Fruit fly (Drosophila melanogaster): ENCODE results near the gene CG15353.

CG15353 gene

dm6 chr2L:1979196-1979818 is 27.7 kb downstream of the CG15353 start:
- no peak for TF ChIP-seq noc (tag; optimal IDR thresholded peaks at IDR 0.05)

dm6 chr2L:1975473-1975872 is 31.5 kb downstream of the CG15353 start:
- no peak for TF ChIP-seq noc (tag; optimal IDR thresholded peaks at IDR 0.05)

- no peak for TF ChIP-seq noc (tag; optimal IDR thresholded peaks at IDR 0.05)
These were observed 33.0 kb downstream of the CG15353 start, which contains the start of gene Der-1 for dm6 chr2L:1973957-1974356. Gene Der-1 (plus strand): TSS chr2L:1973957.

dm6 chr2L:1972450-1973119 is 34.4 kb downstream of the CG15353 start:
- TF ChIP-seq noc (tag; optimal IDR thresholded peaks at IDR 0.05) = no peak

dm6 chr2L:1970312-1970929 is 36.6 kb downstream of the CG15353 start, which contains the start of gene erm:
Gene erm (minus strand): TSS chr2L:1970362.
- TF ChIP-seq noc (tag; optimal IDR thresholded peaks at IDR 0.05) = no peak

- TF ChIP-seq noc (tag; optimal IDR thresholded peaks at IDR 0.05) = no peak
These were observed 39.1 kb downstream of the CG15353 start for dm6 chr2L:1967861-1968260.

dm6 chr2L:1967301-1967700 is 39.7 kb downstream of the CG15353 start:
- TF ChIP-seq noc (tag; optimal IDR thresholded peaks at IDR 0.05) = no peak

- TF ChIP-seq noc (tag; optimal IDR thresholded peaks at IDR 0.05) = no peak
These were observed 45.0 kb downstream of the CG15353 start for dm6 chr2L:1961932-1962496.

- no peak for TF ChIP-seq noc (tag; optimal IDR thresholded peaks at IDR 0.05)
These were observed 46.9 kb downstream of the CG15353 start for dm6 chr2L:1960056-1960455.

- TF ChIP-seq noc (tag; optimal IDR thresholded peaks at IDR 0.05) = no peak
These were observed 47.6 kb downstream of the CG15353 start for dm6 chr2L:1959420-1959819.

All from whole organism, larva.